Fruit fly (Drosophila melanogaster): ENCODE data around the gene CG11600.

The CG11600 gene

DNA sequence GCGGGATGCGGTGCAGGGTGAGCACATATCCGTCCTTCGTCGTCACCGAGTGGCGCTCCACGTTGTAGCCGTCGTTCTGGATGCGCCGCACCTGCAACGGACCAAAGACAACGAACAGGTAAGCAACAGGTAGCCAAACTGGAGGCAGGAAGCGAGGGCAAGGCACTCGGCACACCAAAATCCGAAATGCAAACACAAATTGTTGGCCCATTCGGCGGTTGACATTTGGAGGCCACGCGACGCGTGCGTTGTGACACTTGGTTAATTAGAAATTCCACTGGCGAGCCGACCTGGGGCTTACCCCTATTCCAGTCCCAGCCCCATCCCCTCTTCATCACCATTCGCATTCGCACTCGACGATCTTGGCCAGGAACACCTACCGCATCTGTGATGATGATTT is 5.3 kb downstream of the CG11600 start:
- TF ChIP-seq CG11294 (GFP tag; IDR thresholded peaks at IDR 0.05): no peak
- TF ChIP-seq CG10669 (GFP tag; optimal IDR thresholded peaks at IDR 0.05): no peak
- no peak for TF ChIP-seq CG8119 (GFP tag; IDR thresholded peaks at IDR 0.05)
- no peak for TF ChIP-seq CG16779 (tag; optimal IDR thresholded peaks at IDR 0.05)
- no peak for TF ChIP-seq cyc (GFP tag; optimal IDR thresholded peaks at IDR 0.05)
- no peak for TF ChIP-seq Hr4 (GFP tag; optimal IDR thresholded peaks at IDR 0.05)
- no peak for TF ChIP-seq fd85E (GFP tag; optimal IDR thresholded peaks at IDR 0.05)

- TF ChIP-seq CG16779 (tag; optimal IDR thresholded peaks at IDR 0.05) (no peak), Lpt (GFP tag; optimal IDR thresholded peaks at IDR 0.05) (no peak), Hr38 (GFP tag; optimal IDR thresholded peaks at IDR 0.05) (no peak), esn (GFP tag; optimal IDR thresholded peaks at IDR 0.05) (no peak), fd59A (GFP tag; optimal IDR thresholded peaks at IDR 0.05) (no peak), Ets96B (tag; optimal IDR thresholded peaks at IDR 0.05) (no peak), cyc (GFP tag; optimal IDR thresholded peaks at IDR 0.05) (no peak), Blimp-1 (GFP tag; optimal IDR thresholded peaks at IDR 0.05) (peak; percentile 90), Sox102F (GFP tag; optimal IDR thresholded peaks at IDR 0.05) (no peak)
These were observed 5.8 kb downstream of the CG11600 start, which contains the start of gene CG6753 for dm6 chr3R:12642051-12642532. TSS of gene CG6753 (minus strand) at chr3R:12642482.

dm6 chr3R:12644621-12645310 is 8.4 kb downstream of the CG11600 start:
- TF ChIP-seq Sox102F (GFP tag; optimal IDR thresholded peaks at IDR 0.05) (no peak), Hr39 (GFP tag; optimal IDR thresholded peaks at IDR 0.05) (peak; percentile 17), Ets96B (tag; optimal IDR thresholded peaks at IDR 0.05) (no peak), pdm3 (GFP tag; optimal IDR thresholded peaks at IDR 0.05) (peak; percentile 14), fd59A (GFP tag; optimal IDR thresholded peaks at IDR 0.05) (no peak), CG1621 (tag; optimal IDR thresholded peaks at IDR 0.05) (no peak), CG16779 (tag; optimal IDR thresholded peaks at IDR 0.05) (no peak), CG31627 (GFP tag; optimal IDR thresholded peaks at IDR 0.05) (peak; percentile 15), esn (GFP tag; optimal IDR thresholded peaks at IDR 0.05) (peak; percentile 13), dac (GFP tag; optimal IDR thresholded peaks at IDR 0.05) (no peak), CG7368 (GFP tag; optimal IDR thresholded peaks at IDR 0.05) (peak; percentile 26), Sox14 (GFP tag; optimal IDR thresholded peaks at IDR 0.05) (no peak), fkh (GFP tag; optimal IDR thresholded peaks at IDR 0.05) (peak; percentile 46), lz (GFP tag; optimal IDR thresholded peaks at IDR 0.05) (peak; percentile 22), CG4318 (GFP tag; optimal IDR thresholded peaks at IDR 0.05) (no peak), dsx (GFP tag; optimal IDR thresholded peaks at IDR 0.05; ENCODE audit: poor library complexity, severe bottlenecking) (no peak), CG34406 (GFP tag; optimal IDR thresholded peaks at IDR 0.05) (peak; percentile 11), vri (GFP tag; optimal IDR thresholded peaks at IDR 0.05) (peak; percentile 40), topi (GFP tag; optimal IDR thresholded peaks at IDR 0.05) (no peak), ss (GFP tag; optimal IDR thresholded peaks at IDR 0.05) (no peak), svp (GFP tag) (peak; percentile 66), Hr4 (GFP tag; optimal IDR thresholded peaks at IDR 0.05) (no peak), CG9139 (GFP tag; optimal IDR thresholded peaks at IDR 0.05) (no peak), Eip78C (GFP tag) (peak; percentile 66), achi (GFP tag; optimal IDR thresholded peaks at IDR 0.05) (peak; percentile 11), Sox15 (GFP tag; optimal IDR thresholded peaks at IDR 0.05) (peak; percentile 9), cyc (GFP tag; optimal IDR thresholded peaks at IDR 0.05) (no peak), Met (GFP tag; optimal IDR thresholded peaks at IDR 0.05) (peak; percentile 20), CG8119 (GFP tag; IDR thresholded peaks at IDR 0.05) (no peak), Ets21C (GFP tag; optimal IDR thresholded peaks at IDR 0.05) (no peak)
